Worm (Caenorhabditis elegans) whole organism, midembryonic: ENCODE measurements around the gene Y38H6A.3.

Experiments used
- cog-1 ChIP-seq: sonication (generic microtip); optimal IDR thresholded peaks from 2 replicates; lab custom pipeline; 2016; ENCODE audit warnings: missing genetic modification characterization, missing compliant biosample characterization
- flt-1 ChIP-seq: fragments of 200-800 bp; sonication (Bioruptor generic); IDR thresholded peaks from 2 replicates; pipeline ENCODE4 v1.3.6; 2022; ENCODE audit warnings: missing genetic modification characterization, missing compliant biosample characterization
- med-1 ChIP-seq: sonication (generic microtip); optimal IDR thresholded peaks from 2 replicates; lab custom pipeline; 2017; ENCODE audit warnings: missing genetic modification characterization, mild to moderate bottlenecking, missing compliant biosample characterization, antibody characterized with exemption, missing genetic modification reagents; ENCODE audit not compliant: insufficient read depth
- ref-1 ChIP-seq: fragments of 200-800 bp; sonication (Bioruptor generic); conservative IDR thresholded peaks from 2 replicates; pipeline ENCODE4 v1.3.6; 2022; ENCODE audit warnings: missing genetic modification reagents, missing genetic modification characterization, missing compliant biosample characterization
- tab-1 ChIP-seq: fragments of 200-800 bp; sonication (Bioruptor generic); IDR thresholded peaks from 2 replicates; pipeline ENCODE4 v1.3.6; 2022; ENCODE audit warnings: missing genetic modification characterization, missing compliant biosample characterization
- ztf-23 ChIP-seq: fragments of 200-800 bp; sonication (Bioruptor generic); IDR thresholded peaks from 2 replicates; pipeline ENCODE4 v1.3.6; 2022; ENCODE audit warnings: missing genetic modification reagents, missing genetic modification characterization, missing compliant biosample characterization
- ztf-29 ChIP-seq: fragments of 200-800 bp; sonication (Bioruptor generic); IDR thresholded peaks from 2 replicates; pipeline ENCODE4 v1.3.6; 2022; ENCODE audit warnings: missing genetic modification reagents, missing genetic modification characterization, missing compliant biosample characterization

DNA sequence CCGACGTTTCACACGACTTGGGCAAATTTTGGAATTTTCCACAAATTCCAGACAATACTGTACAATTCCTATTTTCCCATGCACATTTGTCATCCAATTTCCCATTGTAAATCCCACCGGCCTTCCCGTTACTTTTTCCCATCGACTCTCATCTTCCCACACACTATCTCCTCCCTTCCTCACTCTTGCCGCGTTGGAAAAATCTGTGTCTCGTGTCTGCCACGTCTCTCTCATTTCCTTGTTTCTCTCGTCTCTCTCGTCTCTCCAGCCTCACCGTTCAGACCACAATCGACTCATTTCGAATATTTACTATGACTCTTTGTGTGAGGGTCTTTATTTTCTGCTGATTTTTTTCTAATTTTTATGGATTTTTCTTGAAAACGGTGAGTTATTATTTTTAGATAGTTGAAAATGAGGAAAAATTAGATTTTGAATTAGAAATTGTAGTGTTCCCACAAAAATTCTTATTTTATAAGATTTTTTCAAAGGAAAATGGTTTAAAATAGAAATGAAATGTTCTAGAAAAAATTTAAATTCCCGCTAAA is 38.1 kb downstream of the Y38H6A.3 start, which contains the start of gene K02E2.11:
- TF ChIP-seq flt-1 (GFP tag; lab: Robert Waterston, UW) (no peak), ztf-23 (GFP tag; lab: Robert Waterston, UW) (no peak), tab-1 (GFP tag; lab: Robert Waterston, UW) (no peak), ref-1 (GFP tag; lab: Robert Waterston, UW) (no peak), ztf-29 (GFP tag; lab: Robert Waterston, UW) (no peak), med-1 (no peak), cog-1 (tag; lab: Kevin White, UChicago) (no peak)
